Worm (Caenorhabditis elegans) whole organism, L2 larva: Measurements from ENCODE around the gene C18B2.4.

Source experiments
- F13H6.1 ChIP-seq: sonication (generic microtip); optimal IDR thresholded peaks from 2 replicates; lab custom pipeline; 2016; ENCODE audit warnings: missing genetic modification characterization, missing compliant biosample characterization
- R02D3.7 ChIP-seq: fragments of 150-350 bp; optimal IDR thresholded peaks from 2 replicates; lab custom pipeline; 2014; ENCODE audit warnings: missing biosample characterization, missing genetic modification characterization
- ZK546.5 ChIP-seq: sonication (generic microtip); optimal IDR thresholded peaks from 2 replicates; lab custom pipeline; 2017; ENCODE audit warnings: missing biosample characterization, missing genetic modification characterization
- ama-1 ChIP-seq: fragments of 150-350 bp; optimal IDR thresholded peaks from 2 replicates; lab custom pipeline; 2018; ENCODE audit warnings: inconsistent platforms
- ceh-16 ChIP-seq: fragments of 150-350 bp; optimal IDR thresholded peaks from 2 replicates; lab custom pipeline; 2014; ENCODE audit warnings: missing biosample characterization, missing genetic modification characterization
- ceh-82 ChIP-seq: fragments of 150-350 bp; optimal IDR thresholded peaks from 2 replicates; lab custom pipeline; 2014; ENCODE audit warnings: missing biosample characterization, missing genetic modification characterization
- egl-27 ChIP-seq: sonication (generic microtip); optimal IDR thresholded peaks from 3 replicates; lab custom pipeline; 2017; ENCODE audit warnings: missing biosample characterization, missing genetic modification reagents, missing genetic modification characterization
- lin-13 ChIP-seq: fragments of 150-350 bp; optimal IDR thresholded peaks from 2 replicates; lab custom pipeline; 2014; ENCODE audit warnings: missing biosample characterization, missing genetic modification reagents, missing genetic modification characterization
- nhr-12 ChIP-seq: fragments of 150-350 bp; optimal IDR thresholded peaks from 2 replicates; lab custom pipeline; 2014; ENCODE audit warnings: missing biosample characterization, missing genetic modification characterization
- nhr-23 ChIP-seq: fragments of 150-350 bp; optimal IDR thresholded peaks from 2 replicates; lab custom pipeline; 2014; ENCODE audit warnings: missing biosample characterization, missing genetic modification reagents, missing genetic modification characterization
- nhr-77 ChIP-seq: fragments of 150-350 bp; optimal IDR thresholded peaks from 2 replicates; lab custom pipeline; 2014; ENCODE audit warnings: missing biosample characterization, missing genetic modification characterization
- unc-39 ChIP-seq: fragments of 150-350 bp; optimal IDR thresholded peaks from 2 replicates; lab custom pipeline; 2014; ENCODE audit warnings: missing biosample characterization, missing genetic modification characterization
- ztf-1 ChIP-seq: fragments of 200-800 bp; sonication (Bioruptor generic); conservative IDR thresholded peaks from 2 replicates; pipeline ENCODE4 v1.3.6; 2022; ENCODE audit warnings: missing genetic modification characterization, missing compliant biosample characterization
- ztf-11 ChIP-seq: sonication (generic microtip); optimal IDR thresholded peaks from 2 replicates; lab custom pipeline; 2017; ENCODE audit warnings: missing biosample characterization, missing genetic modification characterization

- no peak for TF ChIP-seq lin-13 (GFP tag; lab: Kevin White, UChicago)
- TF ChIP-seq F13H6.1: no peak
- TF ChIP-seq nhr-77 (tag; lab: Kevin White, UChicago): no peak
- TF ChIP-seq unc-39 (tag; lab: Kevin White, UChicago): no peak
- no peak for TF ChIP-seq nhr-23 (tag; lab: Kevin White, UChicago)
- TF ChIP-seq nhr-12 (tag; lab: Kevin White, UChicago): no peak
- TF ChIP-seq ama-1: no peak
- TF ChIP-seq egl-27: no peak
- TF ChIP-seq ceh-82 (tag; lab: Kevin White, UChicago): no peak
- TF ChIP-seq ZK546.5 (tag; lab: Kevin White, UChicago): no peak
- TF ChIP-seq ceh-16 (tag; lab: Kevin White, UChicago): no peak
- no peak for TF ChIP-seq R02D3.7 (tag; lab: Kevin White, UChicago)
- no peak for TF ChIP-seq ztf-1 (GFP tag; lab: Robert Waterston, UW)
- no peak for TF ChIP-seq ztf-11 (tag; lab: Kevin White, UChicago)
Measured at ce11 chrX:3633654-3634053, 28.1 kb upstream of the C18B2.4 start, which contains the start of gene gst-11.
